Worm (Caenorhabditis elegans) whole organism, young adult: Measurements from ENCODE around the gene spt-5.

Experiments used
- C17E4.6 ChIP-seq: fragments of 200-800 bp; sonication (Bioruptor generic); IDR thresholded peaks from 2 replicates; pipeline ENCODE4 v1.3.6; 2022; ENCODE audit warnings: missing genetic modification reagents, missing genetic modification characterization, missing compliant biosample characterization
- D2030.7 ChIP-seq: fragments of 200-800 bp; sonication (Bioruptor generic); IDR thresholded peaks from 2 replicates; pipeline ENCODE4 v1.3.6; 2022; ENCODE audit warnings: missing genetic modification reagents, missing genetic modification characterization, missing compliant biosample characterization
- F22D6.2 ChIP-seq: sonication (generic microtip); optimal IDR thresholded peaks from 2 replicates; lab custom pipeline; 2016; ENCODE audit warnings: mild to moderate bottlenecking, missing genetic modification characterization, missing compliant biosample characterization
- F33H1.4 ChIP-seq: fragments of 200-800 bp; sonication (Bioruptor generic); IDR thresholded peaks from 2 replicates; pipeline ENCODE4 v1.3.6; 2022; ENCODE audit warnings: missing genetic modification reagents, missing genetic modification characterization, missing compliant biosample characterization
- F57C9.4 ChIP-seq: sonication (generic microtip); optimal IDR thresholded peaks from 2 replicates; lab custom pipeline; 2017; ENCODE audit warnings: mild to moderate bottlenecking, missing genetic modification characterization, missing compliant biosample characterization
- T07F8.4 ChIP-seq: sonication (generic microtip); optimal IDR thresholded peaks from 2 replicates; lab custom pipeline; 2016; ENCODE audit warnings: mild to moderate bottlenecking, missing genetic modification characterization, moderate library complexity, missing compliant biosample characterization
- T26A5.8 ChIP-seq: sonication (generic microtip); optimal IDR thresholded peaks from 2 replicates; lab custom pipeline; 2016; ENCODE audit warnings: missing genetic modification characterization, missing compliant biosample characterization
- Y67H2A.10 ChIP-seq: fragments of 200-800 bp; sonication (Bioruptor generic); conservative IDR thresholded peaks from 2 replicates; pipeline ENCODE4 v1.3.6; 2022; ENCODE audit warnings: missing genetic modification reagents, missing genetic modification characterization, missing compliant biosample characterization
- Y95B8A.8 ChIP-seq: fragments of 200-800 bp; sonication (Bioruptor generic); IDR thresholded peaks from 2 replicates; pipeline ENCODE4 v1.3.6; 2022; ENCODE audit warnings: missing genetic modification reagents, missing genetic modification characterization, missing compliant biosample characterization
- akir-1 ChIP-seq: fragments of 200-800 bp; sonication (Bioruptor generic); optimal IDR thresholded peaks from 2 replicates; lab custom pipeline; 2018; ENCODE audit warnings: mild to moderate bottlenecking, missing genetic modification characterization, moderate library complexity, missing compliant biosample characterization
- cebp-2 ChIP-seq: fragments of 200-800 bp; sonication (Bioruptor generic); IDR thresholded peaks from 2 replicates; pipeline ENCODE4 v1.3.6; 2022; ENCODE audit warnings: missing genetic modification characterization, missing compliant biosample characterization
- ceh-100 ChIP-seq: fragments of 200-800 bp; sonication (Bioruptor generic); IDR thresholded peaks from 2 replicates; pipeline ENCODE4 v1.3.6; 2022; ENCODE audit warnings: missing genetic modification reagents, missing genetic modification characterization, missing compliant biosample characterization
- ceh-27 ChIP-seq: fragments of 200-800 bp; sonication (Bioruptor generic); optimal IDR thresholded peaks from 2 replicates; lab custom pipeline; 2018; ENCODE audit warnings: mild to moderate bottlenecking, missing genetic modification characterization, moderate library complexity, missing compliant biosample characterization
- ceh-58 ChIP-seq: fragments of 200-800 bp; sonication (Bioruptor generic); IDR thresholded peaks from 2 replicates; pipeline ENCODE4 v1.3.6; 2022; ENCODE audit warnings: missing genetic modification characterization, missing compliant biosample characterization
- ceh-91 ChIP-seq: fragments of 200-800 bp; sonication (Bioruptor generic); IDR thresholded peaks from 2 replicates; pipeline ENCODE4 v1.3.6; 2022; ENCODE audit warnings: missing genetic modification reagents, missing genetic modification characterization, missing compliant biosample characterization
- die-1 ChIP-seq: sonication (generic microtip); optimal IDR thresholded peaks from 2 replicates; lab custom pipeline; 2016; ENCODE audit warnings: missing genotype, mild to moderate bottlenecking, missing genetic modification characterization, missing compliant biosample characterization
- dpl-1 ChIP-seq: fragments of 150-350 bp; optimal IDR thresholded peaks from 2 replicates; lab custom pipeline; 2014; ENCODE audit warnings: missing biosample characterization, missing genetic modification reagents, missing genetic modification characterization
- efl-1 ChIP-seq: fragments of 150-350 bp; optimal IDR thresholded peaks from 2 replicates; lab custom pipeline; 2014; ENCODE audit warnings: missing biosample characterization, missing genetic modification reagents, missing genetic modification characterization
- egl-44 ChIP-seq: fragments of 200-800 bp; sonication (Bioruptor generic); IDR thresholded peaks from 2 replicates; pipeline ENCODE4 v1.3.6; 2022; ENCODE audit warnings: missing genetic modification reagents, missing genetic modification characterization, missing compliant biosample characterization
- egrh-3 ChIP-seq: fragments of 200-800 bp; sonication (Bioruptor generic); IDR thresholded peaks from 2 replicates; pipeline ENCODE4 v1.3.6; 2022; ENCODE audit warnings: missing genetic modification reagents, missing genetic modification characterization, missing compliant biosample characterization
- ekl-4 ChIP-seq: fragments of 200-800 bp; sonication (Bioruptor generic); IDR thresholded peaks from 2 replicates; pipeline ENCODE4 v1.3.6; 2022; ENCODE audit warnings: missing genetic modification reagents, missing genetic modification characterization, missing compliant biosample characterization
- ets-4 ChIP-seq: fragments of 200-800 bp; sonication (Bioruptor generic); optimal IDR thresholded peaks from 2 replicates; lab custom pipeline; 2018; ENCODE audit warnings: mild to moderate bottlenecking, missing genetic modification characterization, missing compliant biosample characterization
- fkh-3 ChIP-seq: sonication (generic microtip); optimal IDR thresholded peaks from 2 replicates; lab custom pipeline; 2016; ENCODE audit warnings: mild to moderate bottlenecking, missing genetic modification characterization, missing compliant biosample characterization
- him-1 ChIP-seq: sonication (generic microtip); optimal IDR thresholded peaks from 2 replicates; lab custom pipeline; 2016; ENCODE audit warnings: missing genotype, missing genetic modification reagents, missing genetic modification characterization, missing compliant biosample characterization
- hlh-26 ChIP-seq: fragments of 200-800 bp; sonication (Bioruptor generic); conservative IDR thresholded peaks from 2 replicates; pipeline ENCODE4 v1.3.6; 2022; ENCODE audit warnings: missing genetic modification reagents, missing genetic modification characterization, missing compliant biosample characterization
- hmg-20 ChIP-seq: fragments of 200-800 bp; sonication (Bioruptor generic); IDR thresholded peaks from 2 replicates; pipeline ENCODE4 v1.3.6; 2022; ENCODE audit warnings: missing genetic modification reagents, missing genetic modification characterization, missing compliant biosample characterization
- hrde-1 ChIP-seq: sonication (generic microtip); optimal IDR thresholded peaks from 2 replicates; lab custom pipeline; 2016; ENCODE audit warnings: missing genetic modification characterization, mild to moderate bottlenecking, missing compliant biosample characterization, moderate library complexity, missing genotype, missing genetic modification reagents, borderline replicate concordance
- lag-1 ChIP-seq: fragments of 200-800 bp; sonication (Bioruptor generic); IDR thresholded peaks from 2 replicates; pipeline ENCODE4 v1.3.6; 2022; ENCODE audit warnings: missing genetic modification reagents, missing genetic modification characterization, missing compliant biosample characterization
- let-526 ChIP-seq: fragments of 200-800 bp; sonication (Bioruptor generic); IDR thresholded peaks from 2 replicates; pipeline ENCODE4 v1.3.6; 2022; ENCODE audit warnings: missing genetic modification reagents, missing genetic modification characterization, missing compliant biosample characterization
- lir-1 ChIP-seq: fragments of 200-800 bp; sonication (Bioruptor generic); conservative IDR thresholded peaks from 2 replicates; pipeline ENCODE4 v1.3.6; 2022; ENCODE audit warnings: missing genetic modification reagents, missing genetic modification characterization, missing compliant biosample characterization
- madf-6 ChIP-seq: fragments of 200-800 bp; sonication (Bioruptor generic); IDR thresholded peaks from 2 replicates; pipeline ENCODE4 v1.3.6; 2022; ENCODE audit warnings: missing genetic modification reagents, missing genetic modification characterization, missing compliant biosample characterization
- madf-8 ChIP-seq: fragments of 200-800 bp; sonication (Bioruptor generic); conservative IDR thresholded peaks from 2 replicates; pipeline ENCODE4 v1.3.6; 2022; ENCODE audit warnings: missing genetic modification reagents, missing genetic modification characterization, missing compliant biosample characterization
- nhr-80 ChIP-seq: sonication (generic microtip); optimal IDR thresholded peaks from 2 replicates; lab custom pipeline; 2016; ENCODE audit warnings: missing genetic modification characterization, missing compliant biosample characterization
- rec-8 ChIP-seq, 2 experiments: sonication (generic microtip); optimal IDR thresholded peaks; 2 replicates each; lab custom pipeline; 2016; ENCODE audit warnings: mild to moderate bottlenecking in 2 of 2, missing genetic modification characterization in 2 of 2, missing genetic modification reagents in 2 of 2, missing genotype in 2 of 2, missing biosample characterization in 1 of 2, missing compliant biosample characterization in 1 of 2, moderate library complexity in 1 of 2
- repo-1 ChIP-seq: sonication (generic microtip); optimal IDR thresholded peaks from 2 replicates; lab custom pipeline; 2017; ENCODE audit warnings: mild to moderate bottlenecking, missing genetic modification characterization, missing compliant biosample characterization
- rpc-1 ChIP-seq, 2 experiments: fragments of 150-350 bp in 1 of 2; sonication (generic microtip) in 1 of 2; optimal IDR thresholded peaks; 2 replicates each; lab custom pipeline; 2014 to 2018; ENCODE audit warnings: missing biosample characterization in 1 of 2, missing genetic modification characterization in 1 of 2, missing genetic modification reagents in 1 of 2, missing genotype in 1 of 2
- snpc-4 ChIP-seq, 5 experiments: fragments of 150-350 bp in 1 of 5; sonication (generic microtip) in 4 of 5; optimal IDR thresholded peaks; 2 replicates each; lab custom pipeline; 2014 to 2018; ENCODE audit warnings: missing genetic modification characterization in 5 of 5, missing biosample characterization in 3 of 5, antibody characterized with exemption in 2 of 5, mild to moderate bottlenecking in 2 of 5, missing compliant biosample characterization in 2 of 5, missing genotype in 2 of 5, moderate library complexity in 2 of 5, missing genetic modification reagents in 1 of 5
- somi-1 ChIP-seq: fragments of 200-800 bp; sonication (Bioruptor generic); optimal IDR thresholded peaks from 2 replicates; lab custom pipeline; 2018; ENCODE audit warnings: mild to moderate bottlenecking, missing genetic modification characterization, missing compliant biosample characterization
- tlf-1 ChIP-seq: fragments of 200-800 bp; sonication (Bioruptor generic); optimal IDR thresholded peaks from 2 replicates; lab custom pipeline; 2018; ENCODE audit warnings: mild to moderate bottlenecking, missing genetic modification characterization, missing compliant biosample characterization
- unc-130 ChIP-seq: sonication (generic microtip); optimal IDR thresholded peaks from 2 replicates; lab custom pipeline; 2016; ENCODE audit warnings: missing genetic modification reagents, missing genetic modification characterization, missing compliant biosample characterization
- xnd-1 ChIP-seq: sonication (generic microtip); optimal IDR thresholded peaks from 2 replicates; lab custom pipeline; 2016; ENCODE audit warnings: missing genotype, missing genetic modification reagents, missing genetic modification characterization, missing compliant biosample characterization
- ztf-22 ChIP-seq: fragments of 200-800 bp; sonication (Bioruptor generic); optimal IDR thresholded peaks from 2 replicates; lab custom pipeline; 2018; ENCODE audit warnings: mild to moderate bottlenecking, missing genetic modification characterization, moderate library complexity, missing compliant biosample characterization
- ztf-28 ChIP-seq: fragments of 200-800 bp; sonication (Bioruptor generic); IDR thresholded peaks from 2 replicates; pipeline ENCODE4 v1.3.6; 2022; ENCODE audit warnings: missing genetic modification reagents, missing genetic modification characterization, missing compliant biosample characterization

Gene spt-5

DNA sequence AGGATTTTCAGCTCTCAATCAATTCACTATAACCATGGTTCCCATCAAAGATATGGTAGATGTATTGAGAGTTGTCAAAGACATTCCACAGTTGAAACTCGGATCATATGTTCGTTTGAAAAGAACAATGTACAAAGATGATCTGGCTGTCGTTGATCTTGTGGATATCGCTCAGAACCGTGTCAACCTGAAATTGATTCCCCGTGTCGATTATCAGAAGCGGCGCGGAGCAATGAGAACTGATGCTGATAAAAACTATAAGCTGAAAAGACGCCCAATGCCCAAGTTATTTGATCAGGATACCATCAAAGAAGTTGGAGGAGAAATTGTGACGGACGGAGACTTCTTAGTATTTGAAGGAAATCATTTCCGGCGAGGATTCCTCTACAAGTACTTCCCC lies 1.2 kb downstream of the spt-5 start:
- TF ChIP-seq ekl-4 (GFP tag; lab: Robert Waterston, UW) (no peak), him-1 (tag; lab: Kevin White, UChicago) (no peak), efl-1 (GFP tag; lab: Kevin White, UChicago) (no peak), C17E4.6 (GFP tag; lab: Robert Waterston, UW) (no peak), die-1 (tag; lab: Kevin White, UChicago) (no peak), fkh-3 (tag; lab: Kevin White, UChicago) (no peak), Y95B8A.8 (GFP tag; lab: Robert Waterston, UW) (no peak), rpc-1 (optimal IDR thresholded peaks at IDR 0.05; lab: Kevin White, UChicago) (no peak), rpc-1 (tag; optimal IDR thresholded peaks at IDR 0.05; lab: Kevin White, UChicago) (no peak), dpl-1 (GFP tag; lab: Kevin White, UChicago) (no peak), ets-4 (no peak)
- TF ChIP-seq, all 124 proteins: peak for 0

DNA sequence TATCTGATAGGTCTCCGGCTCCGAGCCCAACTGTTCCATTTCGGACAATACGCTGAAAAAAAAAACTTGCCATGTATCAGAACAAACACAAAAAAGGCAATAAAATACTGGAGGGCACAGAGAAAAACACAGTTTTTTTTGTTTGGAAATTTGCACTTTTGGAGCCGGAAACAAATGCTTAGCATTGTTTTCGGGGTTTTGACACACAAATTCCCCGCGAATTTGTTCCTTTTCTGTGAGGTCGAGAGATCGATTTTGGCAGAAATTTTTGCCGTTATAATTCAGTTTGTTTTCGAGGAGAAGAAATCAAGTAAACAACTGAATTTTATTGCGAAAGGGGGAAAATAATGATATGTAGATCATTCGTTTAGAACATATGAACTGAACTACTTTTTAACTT lies 5.3 kb downstream of the spt-5 start, which contains the start of gene K08E4.2:
Gene K08E4.2, minus strand, starts transcription at position 54 of the 400 bp plus-strand sequence.
- TF ChIP-seq madf-8 (GFP tag; lab: Robert Waterston, UW) (0 out of 2 replicates have a peak, but pooled peaks have one; percentile 18), efl-1 (GFP tag; lab: Kevin White, UChicago) (peak; percentile 58), unc-130 (GFP tag; lab: Kevin White, UChicago) (no peak), ceh-91 (GFP tag; lab: Robert Waterston, UW) (0 out of 2 replicates have a peak, but pooled peaks have one; percentile 8), madf-6 (GFP tag; lab: Robert Waterston, UW) (peak; percentile 57; the same call in 1 of the 2 replicates), repo-1 (no peak), xnd-1 (tag; lab: Kevin White, UChicago) (peak; percentile 28)

- TF ChIP-seq ztf-22 (GFP tag; lab: Kevin White, UChicago), result no peak
- no peak for TF ChIP-seq F57C9.4 (tag; lab: Kevin White, UChicago)
- no peak for TF ChIP-seq Y67H2A.10 (GFP tag; lab: Robert Waterston, UW)
- no peak for TF ChIP-seq lir-1 (GFP tag; lab: Robert Waterston, UW)
- no peak for TF ChIP-seq akir-1 (GFP tag; lab: Kevin White, UChicago)
- TF ChIP-seq ceh-100 (GFP tag; lab: Robert Waterston, UW), result no peak
- no peak for TF ChIP-seq cebp-2 (GFP tag; lab: Robert Waterston, UW)
- no peak for TF ChIP-seq hlh-26 (GFP tag; lab: Robert Waterston, UW)
- no peak for TF ChIP-seq ceh-58 (GFP tag; lab: Robert Waterston, UW)
- no peak for TF ChIP-seq let-526 (GFP tag; lab: Robert Waterston, UW)
- TF ChIP-seq rec-8 (tag; optimal IDR thresholded peaks at IDR 0.05; lab: Kevin White, UChicago), result no peak
- TF ChIP-seq somi-1 (GFP tag; lab: Kevin White, UChicago), result no peak
- TF ChIP-seq lag-1 (GFP tag; lab: Robert Waterston, UW), result no peak
- no peak for TF ChIP-seq egrh-3 (GFP tag; lab: Robert Waterston, UW)
- TF ChIP-seq T26A5.8 (tag; lab: Kevin White, UChicago), result no peak
- no peak for TF ChIP-seq ztf-28 (GFP tag; lab: Robert Waterston, UW)
Measured at ce11 chrIV:12057508-12057907, 6.2 kb downstream of the spt-5 start, which contains the start of gene K08E4.3. Gene K08E4.3, plus strand, starts transcription at chrIV:12057742.

ce11 chrIV:12061229-12061628 lies 9.9 kb downstream of the spt-5 start, which contains the start of gene K08E4.8:
Gene K08E4.8, minus strand, starts transcription at chrIV:12061329.
- no peak for TF ChIP-seq snpc-4 (GFP tag; optimal IDR thresholded peaks at IDR 0.05; lab: Kevin White, UChicago)
- no peak for TF ChIP-seq snpc-4 (tag; optimal IDR thresholded peaks at IDR 0.05; lab: Kevin White, UChicago)
- no peak for TF ChIP-seq F33H1.4
- TF ChIP-seq tlf-1 (GFP tag; lab: Kevin White, UChicago), result no peak
- TF ChIP-seq F22D6.2 (tag; lab: Kevin White, UChicago), result no peak
- no peak for TF ChIP-seq nhr-80 (tag; lab: Kevin White, UChicago)
- no peak for TF ChIP-seq D2030.7 (GFP tag; lab: Robert Waterston, UW)
- no peak for TF ChIP-seq ztf-28 (GFP tag; lab: Robert Waterston, UW)
- TF ChIP-seq T07F8.4 (tag; lab: Kevin White, UChicago), result no peak
- no peak for TF ChIP-seq hlh-26 (GFP tag; lab: Robert Waterston, UW)
- TF ChIP-seq repo-1, result no peak
- no peak for TF ChIP-seq hrde-1 (tag; lab: Kevin White, UChicago)
- TF ChIP-seq hmg-20 (GFP tag; lab: Robert Waterston, UW), result no peak
- TF ChIP-seq ceh-27, result no peak
- TF ChIP-seq egl-44 (GFP tag; lab: Robert Waterston, UW), result no peak
